Worm (Caenorhabditis elegans) whole organism, early embryonic: Measurements from ENCODE around the gene cul-4.

Source experiments
- ama-1 ChIP-seq: fragments of 150-350 bp; optimal IDR thresholded peaks from 2 replicates; lab custom pipeline; 2014
- flt-1 ChIP-seq: fragments of 200-800 bp; sonication (Bioruptor generic); IDR thresholded peaks from 2 replicates; pipeline ENCODE4 v1.3.6; 2022; ENCODE audit warnings: missing genetic modification characterization, missing compliant biosample characterization
- hnd-1 ChIP-seq: sonication (generic microtip); optimal IDR thresholded peaks from 2 replicates; lab custom pipeline; 2016; ENCODE audit warnings: missing genetic modification characterization, missing compliant biosample characterization
- scrt-1 ChIP-seq: fragments of 200-800 bp; sonication (Bioruptor generic); IDR thresholded peaks from 2 replicates; pipeline ENCODE4 v1.3.6; 2022; ENCODE audit warnings: missing genetic modification characterization, missing compliant biosample characterization
- sea-1 ChIP-seq: fragments of 200-800 bp; sonication (Bioruptor generic); conservative IDR thresholded peaks from 2 replicates; pipeline ENCODE4 v1.3.6; 2022; ENCODE audit warnings: missing genetic modification characterization, missing compliant biosample characterization
- tbx-11 ChIP-seq: fragments of 200-800 bp; sonication (Bioruptor generic); IDR thresholded peaks from 2 replicates; pipeline ENCODE4 v1.3.6; 2022; ENCODE audit warnings: missing genetic modification characterization, missing compliant biosample characterization
- tra-4 ChIP-seq: sonication (generic microtip); optimal IDR thresholded peaks from 2 replicates; lab custom pipeline; 2017; ENCODE audit warnings: missing genetic modification characterization, missing compliant biosample characterization

ce11 chrII:7338995-7339394 is 37.1 kb downstream of the cul-4 start, which contains the start of gene nhr-21:
- TF ChIP-seq scrt-1 (GFP tag; lab: Robert Waterston, UW) (no peak), sea-1 (GFP tag; lab: Robert Waterston, UW) (no peak), hnd-1 (tag; lab: Kevin White, UChicago) (no peak), ama-1 (lab: Kevin White, UChicago) (no peak), flt-1 (no peak), tbx-11 (GFP tag; lab: Robert Waterston, UW) (no peak), tra-4 (tag; lab: Kevin White, UChicago) (no peak)
